Worm (Caenorhabditis elegans): ENCODE results near the gene taf-6.2.

The taf-6.2 gene

ce11 chrIV:3719057-3719456, 24.5 kb upstream of the taf-6.2 start, which contains the start of gene Y37E11AM.3 (continued):
- no peak for TF ChIP-seq repo-1 (tag; optimal IDR thresholded peaks at IDR 0.05)
- TF ChIP-seq unc-62 (GFP tag; optimal IDR thresholded peaks at IDR 0.05): no peak
- no peak for TF ChIP-seq nhr-27 (tag; optimal IDR thresholded peaks at IDR 0.05)
- no peak for TF ChIP-seq madf-6 (GFP tag; IDR thresholded peaks at IDR 0.05)

- TF ChIP-seq ama-1 (optimal IDR thresholded peaks at IDR 0.05): no peak
- TF ChIP-seq ama-1 (GFP tag; optimal IDR thresholded peaks at IDR 0.05): no peak
- no peak for TF ChIP-seq nhr-90 (tag; optimal IDR thresholded peaks at IDR 0.05)
- TF ChIP-seq rcor-1 (GFP tag; IDR thresholded peaks at IDR 0.05): no peak
- TF ChIP-seq somi-1 (GFP tag; optimal IDR thresholded peaks at IDR 0.05): no peak
- no peak for TF ChIP-seq B0035.1 (tag; optimal IDR thresholded peaks at IDR 0.05)
- TF ChIP-seq madf-3 (GFP tag; IDR thresholded peaks at IDR 0.05): no peak
- TF ChIP-seq T07F8.4 (tag; optimal IDR thresholded peaks at IDR 0.05): no peak
- TF ChIP-seq lag-1 (GFP tag; IDR thresholded peaks at IDR 0.05): no peak
- no peak for TF ChIP-seq madf-8 (GFP tag; conservative IDR thresholded peaks at IDR 0.05)
- no peak for TF ChIP-seq C17E4.6 (GFP tag; IDR thresholded peaks at IDR 0.05)
- TF ChIP-seq D2030.7 (GFP tag; IDR thresholded peaks at IDR 0.05): no peak
- TF ChIP-seq bed-1 (GFP tag; IDR thresholded peaks at IDR 0.05): no peak
- TF ChIP-seq dpff-1 (tag; optimal IDR thresholded peaks at IDR 0.05): no peak
- TF ChIP-seq nfyb-1 (GFP tag; IDR thresholded peaks at IDR 0.05): no peak
- TF ChIP-seq F39B2.1 (GFP tag; IDR thresholded peaks at IDR 0.05): no peak
These were observed 16.2 kb upstream of the taf-6.2 start for ce11 chrIV:3710737-3711136.

DNA sequence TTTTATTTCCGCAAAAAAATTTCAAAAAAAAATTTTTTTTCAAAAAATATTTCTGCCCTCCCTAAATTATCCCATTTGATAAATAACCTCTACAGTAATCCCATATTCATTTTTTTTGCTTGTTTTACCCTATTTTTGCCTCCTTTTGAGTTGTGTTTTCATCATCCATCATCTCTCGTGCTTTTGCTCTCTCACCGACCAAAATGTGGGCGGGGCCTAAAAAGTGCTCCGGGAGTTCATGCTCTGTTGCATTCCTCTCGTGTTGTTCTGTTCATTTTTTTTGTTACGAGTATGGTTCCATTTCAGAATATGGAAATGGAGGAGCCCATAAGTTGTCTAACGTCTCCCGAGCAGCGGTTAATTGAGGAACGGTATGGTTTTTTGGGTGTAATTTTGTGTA, 14.7 kb upstream of the taf-6.2 start, which contains the start of gene Y37E11AL.1:
Y37E11AL.1 (plus strand) TSS at position 301 of the 400 bp plus-strand sequence.
- TF ChIP-seq ceh-79 (tag; optimal IDR thresholded peaks at IDR 0.05): no peak
- no peak for TF ChIP-seq B0019.2 (GFP tag; conservative IDR thresholded peaks at IDR 0.05)
- no peak for TF ChIP-seq K12H6.12 (tag; optimal IDR thresholded peaks at IDR 0.05)
- no peak for TF ChIP-seq rpc-1 (optimal IDR thresholded peaks at IDR 0.05)
- TF ChIP-seq rpc-1 (tag; optimal IDR thresholded peaks at IDR 0.05): no peak
- no peak for TF ChIP-seq unc-130 (GFP tag; optimal IDR thresholded peaks at IDR 0.05)
- TF ChIP-seq K11D2.4 (GFP tag; IDR thresholded peaks at IDR 0.05): no peak
- TF ChIP-seq egl-18 (GFP tag; IDR thresholded peaks at IDR 0.05): no peak
- no peak for TF ChIP-seq madf-6 (GFP tag; IDR thresholded peaks at IDR 0.05)
- TF ChIP-seq mel-28 (tag; optimal IDR thresholded peaks at IDR 0.05; ENCODE audit: borderline replicate concordance): no peak
- no peak for TF ChIP-seq Y56A3A.18 (GFP tag; IDR thresholded peaks at IDR 0.05)
- no peak for TF ChIP-seq nhr-179 (tag; optimal IDR thresholded peaks at IDR 0.05)
- no peak for TF ChIP-seq attf-6 (GFP tag; IDR thresholded peaks at IDR 0.05)
- no peak for TF ChIP-seq mxl-1 (tag; optimal IDR thresholded peaks at IDR 0.05)
- no peak for TF ChIP-seq snpc-3.4 (tag; optimal IDR thresholded peaks at IDR 0.05)
- no peak for TF ChIP-seq Y79H2A.3 (GFP tag; conservative IDR thresholded peaks at IDR 0.05)
- TF ChIP-seq repo-1 (tag; optimal IDR thresholded peaks at IDR 0.05): no peak
- TF ChIP-seq ets-4 (GFP tag; optimal IDR thresholded peaks at IDR 0.05): no peak

DNA sequence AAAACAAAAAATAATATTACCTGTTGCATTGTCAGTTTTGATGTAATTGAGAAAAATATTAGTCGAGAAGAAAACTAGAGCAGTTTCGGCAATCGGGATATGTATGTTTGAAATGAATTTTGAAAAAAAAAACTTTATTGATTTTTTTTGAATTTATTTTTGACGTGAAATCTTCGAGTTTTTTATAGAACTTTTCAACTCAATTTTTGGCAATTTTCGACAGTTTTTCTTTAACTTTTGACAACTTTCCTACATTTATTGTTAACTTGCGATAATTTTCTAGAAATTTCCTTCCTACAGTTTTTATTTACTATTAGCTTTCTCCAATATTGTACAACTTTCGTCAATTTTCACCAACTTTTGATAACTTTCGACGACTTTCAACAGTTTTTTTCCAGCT, 7.4 kb upstream of the taf-6.2 start, which contains the start of gene Y37E11AL.12:
Y37E11AL.12 (minus strand) TSS at position 101 of the 400 bp plus-strand sequence.
- no peak for TF ChIP-seq snpc-4 (GFP tag; optimal IDR thresholded peaks at IDR 0.05)
- no peak for TF ChIP-seq snpc-4 (tag; optimal IDR thresholded peaks at IDR 0.05)
- TF ChIP-seq lag-1 (GFP tag; IDR thresholded peaks at IDR 0.05): no peak
- no peak for TF ChIP-seq repo-1 (tag; optimal IDR thresholded peaks at IDR 0.05)
- TF ChIP-seq ccch-3 (GFP tag; optimal IDR thresholded peaks at IDR 0.05): no peak
- TF ChIP-seq madf-8 (GFP tag; conservative IDR thresholded peaks at IDR 0.05): no peak
- TF ChIP-seq gei-17 (GFP tag; optimal IDR thresholded peaks at IDR 0.05): no peak
- TF ChIP-seq Y56A3A.18 (GFP tag; IDR thresholded peaks at IDR 0.05): no peak
- TF ChIP-seq egrh-3 (GFP tag; IDR thresholded peaks at IDR 0.05): no peak
- TF ChIP-seq athp-1 (tag; optimal IDR thresholded peaks at IDR 0.05): no peak
- no peak for TF ChIP-seq hrde-1 (tag; optimal IDR thresholded peaks at IDR 0.05; ENCODE audit: borderline replicate concordance)
- no peak for TF ChIP-seq nfya-1 (tag; optimal IDR thresholded peaks at IDR 0.05; ENCODE audit: borderline replicate concordance, insufficient read depth)
- TF ChIP-seq aptf-2 (GFP tag; conservative IDR thresholded peaks at IDR 0.05): no peak
- no peak for TF ChIP-seq attf-6 (GFP tag; IDR thresholded peaks at IDR 0.05)
- TF ChIP-seq ZK185.1 (tag; optimal IDR thresholded peaks at IDR 0.05; ENCODE audit: poor library complexity, severe bottlenecking): no peak
- TF ChIP-seq C17E4.6 (GFP tag; IDR thresholded peaks at IDR 0.05): no peak

Measured in whole organism, young adult.